Worm (Caenorhabditis elegans) whole organism, young adult: ENCODE measurements around the gene C14C10.1.

Source experiments
- B0035.1 ChIP-seq: sonication (generic microtip); optimal IDR thresholded peaks from 2 replicates; lab custom pipeline; 2016; ENCODE audit warnings: missing genetic modification characterization, mild to moderate bottlenecking, missing compliant biosample characterization, missing genotype, missing genetic modification reagents
- B0261.1 ChIP-seq: sonication (generic microtip); optimal IDR thresholded peaks from 2 replicates; lab custom pipeline; 2016; ENCODE audit warnings: mild to moderate bottlenecking, missing genetic modification characterization, moderate library complexity, missing compliant biosample characterization
- C06A6.2 ChIP-seq: fragments of 200-800 bp; sonication (Bioruptor generic); conservative IDR thresholded peaks from 2 replicates; pipeline ENCODE4 v1.3.6; 2022; ENCODE audit warnings: missing genetic modification characterization, missing compliant biosample characterization
- D2030.7 ChIP-seq: fragments of 200-800 bp; sonication (Bioruptor generic); IDR thresholded peaks from 2 replicates; pipeline ENCODE4 v1.3.6; 2022; ENCODE audit warnings: missing genetic modification reagents, missing genetic modification characterization, missing compliant biosample characterization
- F10E7.11 ChIP-seq: sonication (generic microtip); optimal IDR thresholded peaks from 2 replicates; lab custom pipeline; 2017; ENCODE audit warnings: mild to moderate bottlenecking, missing genetic modification characterization, moderate library complexity, missing compliant biosample characterization
- F22D6.2 ChIP-seq: sonication (generic microtip); optimal IDR thresholded peaks from 2 replicates; lab custom pipeline; 2016; ENCODE audit warnings: mild to moderate bottlenecking, missing genetic modification characterization, missing compliant biosample characterization
- F23B12.7 ChIP-seq: sonication (generic microtip); optimal IDR thresholded peaks from 2 replicates; lab custom pipeline; 2017; ENCODE audit warnings: missing genetic modification characterization, mild to moderate bottlenecking, missing compliant biosample characterization, antibody characterized with exemption, moderate library complexity; ENCODE audit not compliant: insufficient read depth
- F49E8.2 ChIP-seq: sonication (generic microtip); optimal IDR thresholded peaks from 3 replicates; lab custom pipeline; 2017; ENCODE audit warnings: missing genetic modification characterization, mild to moderate bottlenecking, missing compliant biosample characterization, antibody characterized with exemption, moderate library complexity; ENCODE audit not compliant: insufficient read depth
- K11D2.4 ChIP-seq: fragments of 200-800 bp; sonication (Bioruptor generic); IDR thresholded peaks from 2 replicates; pipeline ENCODE4 v1.3.6; 2022; ENCODE audit warnings: missing genetic modification reagents, missing genetic modification characterization, missing compliant biosample characterization
- K12H6.12 ChIP-seq: fragments of 200-800 bp; sonication (Bioruptor generic); optimal IDR thresholded peaks from 2 replicates; lab custom pipeline; 2018; ENCODE audit warnings: mild to moderate bottlenecking, missing genetic modification characterization, missing compliant biosample characterization
- T07F8.4 ChIP-seq: sonication (generic microtip); optimal IDR thresholded peaks from 2 replicates; lab custom pipeline; 2016; ENCODE audit warnings: mild to moderate bottlenecking, missing genetic modification characterization, moderate library complexity, missing compliant biosample characterization
- T26A5.8 ChIP-seq: sonication (generic microtip); optimal IDR thresholded peaks from 2 replicates; lab custom pipeline; 2016; ENCODE audit warnings: missing genetic modification characterization, missing compliant biosample characterization
- Y56A3A.18 ChIP-seq: fragments of 200-800 bp; sonication (Bioruptor generic); IDR thresholded peaks from 2 replicates; pipeline ENCODE4 v1.3.6; 2022; ENCODE audit warnings: missing genetic modification reagents, missing genetic modification characterization, missing compliant biosample characterization
- ama-1 ChIP-seq, 3 experiments: fragments of 150-350 bp in 1 of 3; sonication (generic microtip) in 2 of 3; optimal IDR thresholded peaks; 2 replicates each; lab custom pipeline; 2014 to 2018; ENCODE audit warnings: missing biosample characterization in 2 of 3, missing genetic modification characterization in 2 of 3, missing genetic modification reagents in 2 of 3
- aptf-3 ChIP-seq: fragments of 200-800 bp; sonication (Bioruptor generic); IDR thresholded peaks from 2 replicates; pipeline ENCODE4 v1.3.6; 2022; ENCODE audit warnings: missing genetic modification characterization, missing compliant biosample characterization
- attf-3 ChIP-seq: fragments of 200-800 bp; sonication (Bioruptor generic); conservative IDR thresholded peaks from 2 replicates; pipeline ENCODE4 v1.3.6; 2022; ENCODE audit warnings: missing genetic modification reagents, missing genetic modification characterization, missing compliant biosample characterization
- bed-1 ChIP-seq: fragments of 200-800 bp; sonication (Bioruptor generic); IDR thresholded peaks from 2 replicates; pipeline ENCODE4 v1.3.6; 2022; ENCODE audit warnings: missing genetic modification reagents, missing genetic modification characterization, missing compliant biosample characterization
- ceh-58 ChIP-seq: fragments of 200-800 bp; sonication (Bioruptor generic); IDR thresholded peaks from 2 replicates; pipeline ENCODE4 v1.3.6; 2022; ENCODE audit warnings: missing genetic modification characterization, missing compliant biosample characterization
- chd-7 ChIP-seq: sonication (generic microtip); optimal IDR thresholded peaks from 2 replicates; lab custom pipeline; 2016; ENCODE audit warnings: mild to moderate bottlenecking, missing genetic modification characterization, moderate library complexity, missing compliant biosample characterization
- die-1 ChIP-seq: sonication (generic microtip); optimal IDR thresholded peaks from 2 replicates; lab custom pipeline; 2016; ENCODE audit warnings: missing genotype, mild to moderate bottlenecking, missing genetic modification characterization, missing compliant biosample characterization
- efl-1 ChIP-seq: fragments of 150-350 bp; optimal IDR thresholded peaks from 2 replicates; lab custom pipeline; 2014; ENCODE audit warnings: missing biosample characterization, missing genetic modification reagents, missing genetic modification characterization
- egrh-3 ChIP-seq: fragments of 200-800 bp; sonication (Bioruptor generic); IDR thresholded peaks from 2 replicates; pipeline ENCODE4 v1.3.6; 2022; ENCODE audit warnings: missing genetic modification reagents, missing genetic modification characterization, missing compliant biosample characterization
- ekl-4 ChIP-seq: fragments of 200-800 bp; sonication (Bioruptor generic); IDR thresholded peaks from 2 replicates; pipeline ENCODE4 v1.3.6; 2022; ENCODE audit warnings: missing genetic modification reagents, missing genetic modification characterization, missing compliant biosample characterization
- hlh-12 ChIP-seq: sonication (generic microtip); optimal IDR thresholded peaks from 2 replicates; lab custom pipeline; 2016; ENCODE audit warnings: missing genetic modification characterization, missing compliant biosample characterization
- hmg-1.2 ChIP-seq: fragments of 200-800 bp; sonication (Bioruptor generic); IDR thresholded peaks from 2 replicates; pipeline ENCODE4 v1.3.6; 2022; ENCODE audit warnings: missing genetic modification reagents, missing genetic modification characterization, missing compliant biosample characterization
- hrde-1 ChIP-seq: sonication (generic microtip); optimal IDR thresholded peaks from 2 replicates; lab custom pipeline; 2016; ENCODE audit warnings: missing genetic modification characterization, mild to moderate bottlenecking, missing compliant biosample characterization, moderate library complexity, missing genotype, missing genetic modification reagents, borderline replicate concordance
- hsf-1 ChIP-seq: fragments of 200-800 bp; sonication (Bioruptor generic); IDR thresholded peaks from 2 replicates; pipeline ENCODE4 v1.3.6; 2022; ENCODE audit warnings: missing genetic modification reagents, missing genetic modification characterization, missing compliant biosample characterization
- let-526 ChIP-seq: fragments of 200-800 bp; sonication (Bioruptor generic); IDR thresholded peaks from 2 replicates; pipeline ENCODE4 v1.3.6; 2022; ENCODE audit warnings: missing genetic modification reagents, missing genetic modification characterization, missing compliant biosample characterization
- lin-26 ChIP-seq: fragments of 200-800 bp; sonication (Bioruptor generic); IDR thresholded peaks from 2 replicates; pipeline ENCODE4 v1.3.6; 2022; ENCODE audit warnings: missing genetic modification reagents, missing genetic modification characterization, missing compliant biosample characterization
- lin-35 ChIP-seq, 3 experiments: fragments of 150-350 bp in 2 of 3; sonication (generic microtip) in 1 of 3; optimal IDR thresholded peaks; 2 replicates each; lab custom pipeline; 2014 to 2018; ENCODE audit warnings: missing biosample characterization in 3 of 3, missing genetic modification characterization in 3 of 3, missing genetic modification reagents in 3 of 3
- lin-40 ChIP-seq: sonication (generic microtip); optimal IDR thresholded peaks from 2 replicates; lab custom pipeline; 2016; ENCODE audit warnings: missing genetic modification characterization, mild to moderate bottlenecking, missing compliant biosample characterization, missing genotype, missing genetic modification reagents
- lsl-1 ChIP-seq: fragments of 200-800 bp; sonication (Bioruptor generic); optimal IDR thresholded peaks from 2 replicates; lab custom pipeline; 2018; ENCODE audit warnings: mild to moderate bottlenecking, missing genetic modification characterization, moderate library complexity, missing compliant biosample characterization
- madf-6 ChIP-seq: fragments of 200-800 bp; sonication (Bioruptor generic); IDR thresholded peaks from 2 replicates; pipeline ENCODE4 v1.3.6; 2022; ENCODE audit warnings: missing genetic modification reagents, missing genetic modification characterization, missing compliant biosample characterization
- mcd-1 ChIP-seq: fragments of 200-800 bp; sonication (Bioruptor generic); IDR thresholded peaks from 2 replicates; pipeline ENCODE4 v1.3.6; 2022; ENCODE audit warnings: missing genetic modification reagents, missing genetic modification characterization, missing compliant biosample characterization
- mes-4 ChIP-seq: sonication (generic microtip); optimal IDR thresholded peaks from 2 replicates; lab custom pipeline; 2016; ENCODE audit warnings: missing genotype, missing genetic modification characterization, missing compliant biosample characterization
- mxl-1 ChIP-seq: sonication (generic microtip); optimal IDR thresholded peaks from 2 replicates; lab custom pipeline; 2016; ENCODE audit warnings: missing genetic modification characterization, missing compliant biosample characterization
- nfya-1 ChIP-seq: sonication (generic microtip); optimal IDR thresholded peaks from 2 replicates; lab custom pipeline; 2017; ENCODE audit warnings: antibody characterized with exemption, missing compliant biosample characterization, missing genetic modification characterization, borderline replicate concordance; ENCODE audit not compliant: insufficient read depth
- nfyb-1 ChIP-seq: fragments of 200-800 bp; sonication (Bioruptor generic); IDR thresholded peaks from 2 replicates; pipeline ENCODE4 v1.3.6; 2022; ENCODE audit warnings: missing genetic modification reagents, missing genetic modification characterization, missing compliant biosample characterization
- pha-4 ChIP-seq: fragments of 150-350 bp; sonication (generic microtip); optimal IDR thresholded peaks from 2 replicates; lab custom pipeline; 2014; ENCODE audit warnings: missing biosample characterization, missing genetic modification reagents, missing genetic modification characterization
- rcor-1 ChIP-seq: fragments of 200-800 bp; sonication (Bioruptor generic); IDR thresholded peaks from 2 replicates; pipeline ENCODE4 v1.3.6; 2022; ENCODE audit warnings: missing genetic modification reagents, missing genetic modification characterization, missing compliant biosample characterization
- repo-1 ChIP-seq: sonication (generic microtip); optimal IDR thresholded peaks from 2 replicates; lab custom pipeline; 2017; ENCODE audit warnings: mild to moderate bottlenecking, missing genetic modification characterization, missing compliant biosample characterization
- sea-2 ChIP-seq: fragments of 200-800 bp; sonication (Bioruptor generic); IDR thresholded peaks from 2 replicates; pipeline ENCODE4 v1.3.6; 2022; ENCODE audit warnings: missing genetic modification characterization, missing compliant biosample characterization
- snpc-1.1 ChIP-seq: sonication (generic microtip); optimal IDR thresholded peaks from 2 replicates; lab custom pipeline; 2017; ENCODE audit warnings: missing genetic modification characterization, mild to moderate bottlenecking, missing compliant biosample characterization, antibody characterized with exemption, moderate library complexity, missing genotype, missing genetic modification reagents; ENCODE audit not compliant: insufficient read depth
- tlf-1 ChIP-seq: fragments of 200-800 bp; sonication (Bioruptor generic); optimal IDR thresholded peaks from 2 replicates; lab custom pipeline; 2018; ENCODE audit warnings: mild to moderate bottlenecking, missing genetic modification characterization, missing compliant biosample characterization
- ztf-18 ChIP-seq: sonication (generic microtip); optimal IDR thresholded peaks from 2 replicates; lab custom pipeline; 2016; ENCODE audit warnings: missing genotype, mild to moderate bottlenecking, missing genetic modification characterization, missing compliant biosample characterization
- ztf-25 ChIP-seq: fragments of 200-800 bp; sonication (Bioruptor generic); IDR thresholded peaks from 2 replicates; pipeline ENCODE4 v1.3.6; 2022; ENCODE audit warnings: missing genetic modification reagents, missing genetic modification characterization, missing compliant biosample characterization
- ztf-3 ChIP-seq: fragments of 200-800 bp; sonication (Bioruptor generic); optimal IDR thresholded peaks from 2 replicates; lab custom pipeline; 2018; ENCODE audit warnings: mild to moderate bottlenecking, missing genetic modification characterization, missing compliant biosample characterization
- ztf-6 ChIP-seq: fragments of 200-800 bp; sonication (Bioruptor generic); IDR thresholded peaks from 2 replicates; pipeline ENCODE4 v1.3.6; 2022; ENCODE audit warnings: missing genetic modification reagents, missing genetic modification characterization, missing compliant biosample characterization

C14C10.1 gene

DNA sequence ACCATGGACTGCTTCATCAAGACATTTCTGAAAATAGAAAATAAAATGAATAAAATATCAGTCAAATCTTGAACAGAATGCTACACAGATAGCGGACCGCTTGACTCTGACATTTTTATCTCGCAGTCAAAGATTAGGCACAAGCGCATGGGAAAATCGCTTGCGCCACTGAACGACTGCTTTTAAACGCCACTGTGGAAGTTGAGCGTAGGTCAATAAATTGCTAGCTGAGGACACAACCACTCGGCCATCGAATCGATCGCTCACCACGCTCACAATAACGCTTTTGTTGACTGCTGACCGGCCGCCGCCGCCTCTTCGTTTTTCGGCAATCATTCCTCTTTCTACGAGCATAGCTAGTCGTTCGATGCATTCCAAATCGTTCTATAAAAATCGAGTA is 8.7 kb downstream of the C14C10.1 start (continued):
- TF ChIP-seq ztf-6 (GFP tag; lab: Robert Waterston, UW): no peak
- TF ChIP-seq madf-6: peak; percentile 61; the same call in 1 of the 2 replicates
- TF ChIP-seq egrh-3: no peak
- no peak for TF ChIP-seq efl-1 (GFP tag; lab: Kevin White, UChicago)
- no peak for TF ChIP-seq let-526
- peak; percentile 73 for TF ChIP-seq repo-1 (tag; lab: Kevin White, UChicago)
- peak; percentile 52 for TF ChIP-seq mes-4 (tag; lab: Kevin White, UChicago)
- TF ChIP-seq lin-40 (tag; lab: Kevin White, UChicago): peak; percentile 45
- TF ChIP-seq T07F8.4: peak; percentile 56
- TF ChIP-seq attf-3 (GFP tag; lab: Robert Waterston, UW): peak; percentile 52; the same call in 1 of the 2 replicates
- TF ChIP-seq snpc-1.1 (tag; lab: Kevin White, UChicago): peak; percentile 24
- TF ChIP-seq ztf-25 (GFP tag; lab: Robert Waterston, UW): 0 out of 2 replicates have a peak, but pooled peaks have one; percentile 15
- TF ChIP-seq ekl-4 (GFP tag; lab: Robert Waterston, UW): 0 out of 2 replicates have a peak, but pooled peaks have one; percentile 43
- TF ChIP-seq hsf-1 (GFP tag; lab: Robert Waterston, UW): 0 out of 2 replicates have a peak, but pooled peaks have one; percentile 35
- no peak for TF ChIP-seq sea-2 (GFP tag; lab: Robert Waterston, UW)
- peak; percentile 80; the same call in 1 of the 2 replicates for TF ChIP-seq Y56A3A.18 (GFP tag; lab: Robert Waterston, UW)
- TF ChIP-seq lsl-1: peak; percentile 27
- no peak for TF ChIP-seq T26A5.8 (tag; lab: Kevin White, UChicago)
- peak; percentile 40; the same call in 1 of the 2 replicates for TF ChIP-seq hmg-1.2 (GFP tag; lab: Robert Waterston, UW)
- TF ChIP-seq K11D2.4 (GFP tag; lab: Robert Waterston, UW): no peak
- TF ChIP-seq ama-1 (optimal IDR thresholded peaks at IDR 0.05; lab: Kevin White, UChicago): no peak
- peak; percentile 53 to 59 for TF ChIP-seq ama-1 (GFP tag; optimal IDR thresholded peaks at IDR 0.05; lab: Kevin White, UChicago)
- TF ChIP-seq ztf-18: peak; percentile 71
- TF ChIP-seq mcd-1 (GFP tag; lab: Robert Waterston, UW): peak; percentile 50
- no peak for TF ChIP-seq aptf-3
- TF ChIP-seq F10E7.11 (tag; lab: Kevin White, UChicago): peak; percentile 54
- TF ChIP-seq ztf-3 (GFP tag; lab: Kevin White, UChicago): no peak
- TF ChIP-seq die-1: peak; percentile 79
- peak; percentile 35; the same call in 1 of the 2 replicates for TF ChIP-seq D2030.7 (GFP tag; lab: Robert Waterston, UW)
- peak; percentile 68 for TF ChIP-seq B0035.1
- TF ChIP-seq C06A6.2: peak; percentile 43; the same call in 1 of the 2 replicates
- TF ChIP-seq lin-26: peak; percentile 86
- peak; percentile 55 for TF ChIP-seq hrde-1 (tag; lab: Kevin White, UChicago)
- TF ChIP-seq nfyb-1 (GFP tag; lab: Robert Waterston, UW): peak; percentile 75; the same call in 1 of the 2 replicates
- TF ChIP-seq tlf-1 (GFP tag; lab: Kevin White, UChicago): no peak
- peak; percentile 45 for TF ChIP-seq F49E8.2 (tag; lab: Kevin White, UChicago)
- TF ChIP-seq hlh-12: peak; percentile 52
- no peak for TF ChIP-seq pha-4 (tag; lab: Kevin White, UChicago)
- peak; percentile 74 for TF ChIP-seq F23B12.7
- peak; percentile 55 for TF ChIP-seq K12H6.12 (tag; lab: Kevin White, UChicago)
- no peak for TF ChIP-seq bed-1 (GFP tag; lab: Robert Waterston, UW)
- TF ChIP-seq mxl-1 (tag; lab: Kevin White, UChicago): peak; percentile 50
- peak in 1 of 3 experiments; percentile 33 for TF ChIP-seq lin-35 (GFP tag; optimal IDR thresholded peaks at IDR 0.05; lab: Kevin White, UChicago)
- TF ChIP-seq B0261.1 (tag; lab: Kevin White, UChicago): peak; percentile 74
- no peak for TF ChIP-seq F22D6.2
- no peak for TF ChIP-seq ceh-58 (GFP tag; lab: Robert Waterston, UW)
- no peak for TF ChIP-seq nfya-1 (tag; lab: Kevin White, UChicago)
- TF ChIP-seq rcor-1 (GFP tag; lab: Robert Waterston, UW): no peak
- peak; percentile 48 for TF ChIP-seq chd-7 (tag; lab: Kevin White, UChicago)
